Fruit fly (Drosophila melanogaster): ENCODE measurements around the gene CG32485.

CG32485 gene

dm6 chr3L:3050185-3050584, at the start of gene CG32485:
Gene CG32485 (plus strand): TSS chr3L:3050323.
- TF ChIP-seq Eip93F (GFP tag; optimal IDR thresholded peaks at IDR 0.05) (no peak), Smox (GFP tag; optimal IDR thresholded peaks at IDR 0.05) (no peak), Hr38 (GFP tag; optimal IDR thresholded peaks at IDR 0.05) (no peak), CG8632 (GFP tag; optimal IDR thresholded peaks at IDR 0.05) (no peak), net (GFP tag; optimal IDR thresholded peaks at IDR 0.05) (no peak), CG15336 (GFP tag; IDR thresholded peaks at IDR 0.05) (peak; percentile 38; the same call in 1 of the 2 replicates), CG11902 (GFP tag; optimal IDR thresholded peaks at IDR 0.05) (no peak), CG16779 (tag; optimal IDR thresholded peaks at IDR 0.05) (no peak), CG11294 (GFP tag; IDR thresholded peaks at IDR 0.05) (no peak), Hr39 (GFP tag; optimal IDR thresholded peaks at IDR 0.05) (no peak), Lpt (GFP tag; optimal IDR thresholded peaks at IDR 0.05) (no peak), CG10631 (GFP tag; optimal IDR thresholded peaks at IDR 0.05) (no peak), Sox15 (GFP tag; optimal IDR thresholded peaks at IDR 0.05) (no peak), achi (GFP tag; optimal IDR thresholded peaks at IDR 0.05) (no peak), CG8119 (GFP tag; IDR thresholded peaks at IDR 0.05) (peak; percentile 58; the same call in 1 of the 3 replicates), CG31627 (GFP tag; optimal IDR thresholded peaks at IDR 0.05) (no peak), Sox102F (GFP tag; optimal IDR thresholded peaks at IDR 0.05) (no peak), spab (GFP tag; optimal IDR thresholded peaks at IDR 0.05) (no peak), Eip78C (GFP tag) (peak; percentile 33), salr (GFP tag; optimal IDR thresholded peaks at IDR 0.05) (no peak), svp (GFP tag) (no peak), eg (GFP tag; IDR thresholded peaks at IDR 0.05) (peak; percentile 40; the same call in 2 of the 3 replicates), CG32006 (GFP tag; optimal IDR thresholded peaks at IDR 0.05) (no peak), CG6163 (GFP tag; IDR thresholded peaks at IDR 0.05) (peak; percentile 59; the same call in 2 of the 3 replicates), topi (GFP tag; optimal IDR thresholded peaks at IDR 0.05) (no peak), CG8319 (GFP tag; optimal IDR thresholded peaks at IDR 0.05) (no peak), Sox14 (GFP tag; optimal IDR thresholded peaks at IDR 0.05) (no peak), Hr4 (GFP tag; optimal IDR thresholded peaks at IDR 0.05) (no peak), fkh (GFP tag; optimal IDR thresholded peaks at IDR 0.05) (no peak), dsx (GFP tag; optimal IDR thresholded peaks at IDR 0.05; ENCODE audit: poor library complexity, severe bottlenecking) (no peak), CG11762 (GFP tag; optimal IDR thresholded peaks at IDR 0.05; ENCODE audit: insufficient read depth) (no peak), Ets21C (GFP tag; optimal IDR thresholded peaks at IDR 0.05) (no peak), fd59A (GFP tag; optimal IDR thresholded peaks at IDR 0.05) (no peak), Ets96B (tag; optimal IDR thresholded peaks at IDR 0.05) (peak; percentile 25), acj6 (GFP tag; optimal IDR thresholded peaks at IDR 0.05) (no peak), dac (GFP tag; optimal IDR thresholded peaks at IDR 0.05) (no peak), pdm3 (GFP tag; optimal IDR thresholded peaks at IDR 0.05) (no peak), Eip75B (GFP tag; optimal IDR thresholded peaks at IDR 0.05) (no peak), CG6808 (GFP tag; optimal IDR thresholded peaks at IDR 0.05) (no peak), CG9139 (GFP tag; optimal IDR thresholded peaks at IDR 0.05) (no peak), CG3919 (GFP tag; optimal IDR thresholded peaks at IDR 0.05) (no peak), CG4318 (GFP tag; optimal IDR thresholded peaks at IDR 0.05) (no peak), CG6792 (GFP tag; optimal IDR thresholded peaks at IDR 0.05) (no peak), CG10669 (GFP tag; optimal IDR thresholded peaks at IDR 0.05) (no peak), vri (GFP tag; optimal IDR thresholded peaks at IDR 0.05) (no peak), OdsH (GFP tag; optimal IDR thresholded peaks at IDR 0.05) (no peak), Blimp-1 (GFP tag; optimal IDR thresholded peaks at IDR 0.05) (no peak), CG34406 (GFP tag; optimal IDR thresholded peaks at IDR 0.05) (no peak), esn (GFP tag; optimal IDR thresholded peaks at IDR 0.05) (no peak), Met (GFP tag; optimal IDR thresholded peaks at IDR 0.05) (no peak), Gug (GFP tag; IDR thresholded peaks at IDR 0.05) (no peak), CG1621 (tag; optimal IDR thresholded peaks at IDR 0.05) (no peak), CG6854 (GFP tag; optimal IDR thresholded peaks at IDR 0.05) (peak; percentile 5)

Measured in whole organism, prepupa.